Fruit fly (Drosophila melanogaster): ENCODE measurements around the gene Dscam4.
A peak's percentile ranks its signal among the peaks of the same experiment; 100 is the strongest.

Gene Dscam4

DNA sequence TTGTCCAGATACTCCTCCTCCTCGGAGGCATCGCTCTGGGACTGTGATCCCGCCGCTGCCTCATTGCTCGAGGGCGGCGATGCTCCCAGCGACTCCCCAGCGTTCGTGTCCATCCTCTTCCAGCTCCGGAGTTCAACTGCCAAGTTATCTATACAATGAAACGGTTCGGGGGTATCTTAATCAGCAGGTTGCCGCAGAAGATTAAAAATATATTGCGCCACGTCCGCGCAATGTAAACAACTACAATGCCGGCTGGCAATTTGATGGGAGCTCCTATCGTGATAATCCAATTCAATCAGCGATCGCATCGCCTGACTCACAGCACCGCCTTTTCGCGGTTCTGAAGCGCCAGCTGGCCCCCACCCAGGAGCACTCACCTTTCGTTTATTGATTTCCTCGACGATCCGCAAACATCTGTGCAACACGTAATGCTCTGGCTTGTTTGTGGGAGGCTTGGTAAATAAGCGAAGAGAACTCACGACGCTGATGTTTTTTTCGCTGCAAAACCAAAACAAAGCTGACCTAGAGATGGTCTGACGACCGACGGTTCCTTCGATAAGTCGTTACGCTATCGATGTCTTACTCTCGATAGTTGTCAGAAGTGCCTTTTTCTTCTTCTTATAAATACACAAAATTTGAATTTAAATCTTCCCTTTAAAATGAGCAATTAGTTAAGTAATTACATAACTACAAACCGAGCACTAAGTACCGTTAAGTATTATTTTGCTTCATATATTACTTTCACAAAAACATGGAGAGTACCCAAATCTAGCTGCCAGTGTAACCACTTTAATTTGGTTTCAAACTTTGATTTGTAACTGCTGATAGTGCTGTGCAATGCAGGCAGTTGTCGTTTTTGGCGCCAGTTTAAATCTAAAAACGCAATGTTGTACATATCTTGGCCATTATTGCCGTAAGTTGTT is 51.1 kb downstream of the Dscam4 start, which contains the start of gene cert (continued):
- TF ChIP-seq CG1233 (GFP tag; optimal IDR thresholded peaks at IDR 0.05) (no peak), Chrac-16 (GFP tag; optimal IDR thresholded peaks at IDR 0.05) (peak; percentile 22)

DNA sequence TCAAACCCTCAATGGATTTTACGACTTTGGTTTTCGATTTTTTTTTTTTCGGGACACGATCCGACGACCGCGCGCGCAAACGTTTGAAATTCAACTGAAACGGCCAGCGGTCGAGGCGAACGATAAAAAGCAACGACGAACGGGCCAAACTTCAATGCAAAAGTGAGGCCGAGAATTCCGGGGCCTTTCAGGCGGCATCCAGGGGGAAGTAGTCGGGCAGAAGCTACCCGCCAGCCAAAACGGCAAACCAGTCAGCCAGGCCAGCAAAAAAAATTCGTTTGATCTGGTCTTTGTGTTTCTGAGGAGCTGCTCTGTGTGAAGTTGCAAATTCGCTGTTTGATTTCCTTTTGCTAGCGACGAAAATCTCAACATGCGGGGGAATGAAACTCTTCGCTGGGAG is 56.8 kb downstream of the Dscam4 start, which contains the start of gene CG7201:
Gene CG7201, minus strand, starts transcription at position 101 of the 400 bp plus-strand sequence.
- TF ChIP-seq Blimp-1 (GFP tag; optimal IDR thresholded peaks at IDR 0.05) (no peak), Med (GFP tag) (no peak), CG34224 (GFP tag; IDR thresholded peaks at IDR 0.05; ENCODE audit: partially characterized antibody) (no peak), GATAe (GFP tag; conservative IDR thresholded peaks at IDR 0.05) (no peak), Sin3A (optimal IDR thresholded peaks at IDR 0.05) (no peak), Gsc (GFP tag; IDR thresholded peaks at IDR 0.05) (no peak), seq (GFP tag; IDR thresholded peaks at IDR 0.05) (no peak), sim (GFP tag; IDR thresholded peaks at IDR 0.05) (no peak), peb (GFP tag; IDR thresholded peaks at IDR 0.05) (no peak), sqz (GFP tag; optimal IDR thresholded peaks at IDR 0.05) (no peak), Ets97D (GFP tag; optimal IDR thresholded peaks at IDR 0.05) (no peak), Sox102F (GFP tag; optimal IDR thresholded peaks at IDR 0.05) (no peak), CG11398 (GFP tag; optimal IDR thresholded peaks at IDR 0.05) (no peak), CG5245 (GFP tag; optimal IDR thresholded peaks at IDR 0.05) (no peak), HLHmδ (GFP tag; optimal IDR thresholded peaks at IDR 0.05) (no peak), CG8944 (GFP tag; optimal IDR thresholded peaks at IDR 0.05) (no peak), grau (tag; optimal IDR thresholded peaks at IDR 0.05) (no peak)

DNA sequence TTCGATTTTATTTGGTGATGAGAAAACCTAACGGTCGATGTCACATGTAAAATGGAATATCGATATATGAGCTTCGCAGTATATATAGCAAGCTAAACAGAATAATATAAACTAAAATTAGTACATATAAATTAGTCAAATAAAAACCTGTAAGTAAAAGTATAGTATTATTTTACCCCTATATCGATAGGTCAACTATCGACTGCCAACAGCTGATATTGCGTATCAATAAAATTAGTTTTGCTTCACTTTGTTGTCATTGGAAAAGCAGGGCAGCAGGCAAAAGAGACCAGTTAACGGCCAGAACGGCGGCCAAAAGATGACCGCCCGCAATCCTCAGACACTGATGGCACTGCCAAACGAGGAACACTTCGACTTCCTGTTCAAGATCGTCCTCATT is 58.5 kb downstream of the Dscam4 start, which contains the start of gene Rab19:
Gene Rab19, plus strand, starts transcription at position 78 of the 400 bp plus-strand sequence.
- TF ChIP-seq grn (GFP tag; optimal IDR thresholded peaks at IDR 0.05) (no peak), CG14667 (GFP tag; IDR thresholded peaks at IDR 0.05) (no peak), Hr78 (GFP tag; optimal IDR thresholded peaks at IDR 0.05) (peak in 1 of 2 experiments; percentile 100), dmrt99B (tag; optimal IDR thresholded peaks at IDR 0.05) (no peak), CG6272 (GFP tag; IDR thresholded peaks at IDR 0.05) (no peak), aop (GFP tag; IDR thresholded peaks at IDR 0.05) (no peak), jumu (GFP tag; optimal IDR thresholded peaks at IDR 0.05) (no peak), tna (GFP tag; IDR thresholded peaks at IDR 0.05; ENCODE audit: partially characterized antibody) (peak; percentile 89), Hr39 (optimal IDR thresholded peaks at IDR 0.05) (no peak), CoRest (tag; optimal IDR thresholded peaks at IDR 0.05) (peak; percentile 52), ap (GFP tag; IDR thresholded peaks at IDR 0.05) (no peak), CG42726 (GFP tag; IDR thresholded peaks at IDR 0.05; ENCODE audit: partially characterized antibody) (peak; percentile 25; the same call in 1 of the 2 replicates), cwo (GFP tag; optimal IDR thresholded peaks at IDR 0.05) (no peak), CG8388 (GFP tag; optimal IDR thresholded peaks at IDR 0.05) (no peak), CG5953 (GFP tag; IDR thresholded peaks at IDR 0.05) (no peak), p53 (GFP tag; optimal IDR thresholded peaks at IDR 0.05) (no peak), CG11560 (tag; IDR thresholded peaks at IDR 0.05) (no peak), tll (GFP tag; optimal IDR thresholded peaks at IDR 0.05) (peak in 1 of 2 experiments; percentile 18), tap (tag; optimal IDR thresholded peaks at IDR 0.05) (no peak), H2.0 (GFP tag; IDR thresholded peaks at IDR 0.05) (no peak), Antp (GFP tag; optimal IDR thresholded peaks at IDR 0.05) (no peak), ham (GFP tag; IDR thresholded peaks at IDR 0.05) (no peak), CG1832 (GFP tag; optimal IDR thresholded peaks at IDR 0.05) (no peak), CG16863 (GFP tag; optimal IDR thresholded peaks at IDR 0.05) (no peak), jigr1 (GFP tag; IDR thresholded peaks at IDR 0.05) (no peak), CG5180 (GFP tag; optimal IDR thresholded peaks at IDR 0.05) (no peak), CG10543 (GFP tag; optimal IDR thresholded peaks at IDR 0.05) (no peak), Tbp (GFP tag; optimal IDR thresholded peaks at IDR 0.05) (no peak), Sox100B (GFP tag; optimal IDR thresholded peaks at IDR 0.05) (no peak)
